Fruit fly (Drosophila melanogaster): ENCODE measurements around the gene CG5555.

DNA sequence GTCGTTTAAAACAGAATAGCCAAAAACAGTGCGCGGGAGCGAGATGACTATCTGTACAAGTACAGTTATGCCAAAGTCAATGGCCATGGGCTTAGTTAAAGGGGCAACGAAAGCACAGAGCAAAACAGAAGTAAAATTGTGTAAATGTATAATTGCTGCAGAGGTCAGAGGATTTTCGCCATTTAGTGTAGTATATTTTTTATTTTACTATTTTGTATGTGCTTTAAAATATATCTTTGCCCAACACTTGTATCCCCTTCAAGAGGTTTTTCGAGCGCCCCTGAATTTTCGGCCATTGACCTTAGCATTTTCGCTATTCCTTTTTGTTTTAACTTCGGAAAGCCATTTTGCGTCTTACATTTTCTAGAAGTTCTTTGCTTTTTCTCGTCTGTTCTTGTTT lies 22.3 kb downstream of the CG5555 start:
- TF ChIP-seq esg (GFP tag; conservative IDR thresholded peaks at IDR 0.05) = peak; percentile 17; the same call in 1 of the 2 replicates
- TF ChIP-seq Asciz (GFP tag; optimal IDR thresholded peaks at IDR 0.05) = no peak
- TF ChIP-seq CG2875 (GFP tag; optimal IDR thresholded peaks at IDR 0.05) = no peak
- no peak for TF ChIP-seq CG14965 (GFP tag; optimal IDR thresholded peaks at IDR 0.05; ENCODE audit: borderline replicate concordance)
- no peak for TF ChIP-seq pan (optimal IDR thresholded peaks at IDR 0.05)
- peak in 1 of 2 experiments; percentile 29 for TF ChIP-seq pan (GFP tag; optimal IDR thresholded peaks at IDR 0.05 in 1 of 2, IDR thresholded peaks at IDR 0.05 in 1 of 2)
- no peak for TF ChIP-seq otp (GFP tag; IDR thresholded peaks at IDR 0.05)
